Fruit fly (Drosophila melanogaster) whole organism, embryonic: ENCODE data around the gene CG12347.

ENCODE experiments used
- Aef1 ChIP-seq: fragments of 200-800 bp; sonication (Bioruptor generic); IDR thresholded peaks from 3 replicates; pipeline ENCODE4 v1.3.6; 2022; ENCODE audit warnings: missing biosample characterization, missing genetic modification characterization
- C15 ChIP-seq: fragments of 200-800 bp; sonication (Bioruptor generic); IDR thresholded peaks from 3 replicates; pipeline ENCODE4 v1.3.6; 2022; ENCODE audit warnings: missing biosample characterization, missing genetic modification characterization
- CG10366 ChIP-seq: fragments of 200-800 bp; sonication (Bioruptor generic); IDR thresholded peaks from 2 replicates; pipeline ENCODE4 v1.3.6; 2022; ENCODE audit warnings: missing biosample characterization, missing genetic modification characterization
- CG10565 ChIP-seq: fragments of 200-800 bp; sonication (Bioruptor generic); optimal IDR thresholded peaks from 3 replicates; lab custom pipeline; 2016; ENCODE audit warnings: missing biosample characterization, mild to moderate bottlenecking, missing genetic modification characterization
- CG10959 ChIP-seq: fragments of 200-800 bp; sonication (Bioruptor generic); IDR thresholded peaks from 2 replicates; pipeline ENCODE4 v1.3.6; 2022; ENCODE audit warnings: missing biosample characterization, missing genetic modification characterization
- CG11247 ChIP-seq: fragments of 200-800 bp; sonication (Bioruptor generic); IDR thresholded peaks from 2 replicates; pipeline ENCODE4 v1.3.6; 2022; ENCODE audit warnings: missing biosample characterization, missing genetic modification characterization
- CG12104 ChIP-seq: fragments of 200-800 bp; sonication (Bioruptor generic); optimal IDR thresholded peaks from 3 replicates; lab custom pipeline; 2016; ENCODE audit warnings: missing biosample characterization, missing genetic modification characterization
- CG12155 ChIP-seq: fragments of 200-800 bp; sonication (Bioruptor generic); optimal IDR thresholded peaks from 3 replicates; lab custom pipeline; 2016; ENCODE audit warnings: missing biosample characterization, missing genetic modification characterization
- CG12219 ChIP-seq: fragments of 200-800 bp; sonication (Bioruptor generic); optimal IDR thresholded peaks from 3 replicates; lab custom pipeline; 2018; ENCODE audit warnings: missing biosample characterization, mild to moderate bottlenecking, missing genetic modification characterization
- CG12942 ChIP-seq: fragments of 200-800 bp; sonication (Bioruptor generic); optimal IDR thresholded peaks from 3 replicates; lab custom pipeline; 2016; ENCODE audit warnings: missing biosample characterization, missing genetic modification characterization
- CG13296 ChIP-seq: fragments of 200-800 bp; sonication (Bioruptor generic); optimal IDR thresholded peaks from 3 replicates; lab custom pipeline; 2018; ENCODE audit warnings: missing biosample characterization, mild to moderate bottlenecking, missing genetic modification characterization
- CG16779 ChIP-seq: fragments of 200-800 bp; sonication (Bioruptor generic); IDR thresholded peaks from 2 replicates; pipeline ENCODE4 v1.3.6; 2022; ENCODE audit warnings: missing biosample characterization, missing genetic modification characterization
- CG17359 ChIP-seq: fragments of 200-800 bp; sonication (Bioruptor generic); optimal IDR thresholded peaks from 3 replicates; lab custom pipeline; 2018; ENCODE audit warnings: missing biosample characterization, mild to moderate bottlenecking, missing genetic modification characterization, moderate library complexity
- CG1832 ChIP-seq: fragments of 200-800 bp; sonication (Bioruptor generic); optimal IDR thresholded peaks from 2 replicates; lab custom pipeline; 2017; ENCODE audit warnings: missing biosample characterization, mild to moderate bottlenecking, missing genetic modification characterization, inconsistent platforms
- CG2116 ChIP-seq: fragments of 200-800 bp; sonication (Bioruptor generic); optimal IDR thresholded peaks from 3 replicates; lab custom pipeline; 2018; ENCODE audit warnings: missing biosample characterization, mild to moderate bottlenecking, missing genetic modification characterization
- CG2678 ChIP-seq: fragments of 200-800 bp; sonication (Bioruptor generic); optimal IDR thresholded peaks from 3 replicates; lab custom pipeline; 2019; ENCODE audit warnings: missing biosample characterization, mild to moderate bottlenecking, missing genetic modification characterization, moderate library complexity
- CG3163 ChIP-seq: fragments of 200-800 bp; sonication (Bioruptor generic); optimal IDR thresholded peaks from 3 replicates; lab custom pipeline; 2016; ENCODE audit warnings: missing biosample characterization, missing genetic modification characterization
- CG34224 ChIP-seq: fragments of 200-800 bp; sonication (Bioruptor generic); IDR thresholded peaks from 3 replicates; pipeline ENCODE4 v1.3.6; 2022; ENCODE audit warnings: missing biosample characterization, missing genetic modification characterization; ENCODE audit not compliant: partially characterized antibody
- CG34422 ChIP-seq: fragments of 200-800 bp; sonication (Bioruptor generic); IDR thresholded peaks from 3 replicates; pipeline ENCODE4 v1.3.6; 2022; ENCODE audit warnings: missing biosample characterization, missing genetic modification characterization
- CG3847 ChIP-seq: fragments of 200-800 bp; sonication (Bioruptor generic); IDR thresholded peaks from 2 replicates; pipeline ENCODE4 v1.3.6; 2022; ENCODE audit warnings: missing biosample characterization, missing genetic modification characterization
- CG3995 ChIP-seq: fragments of 200-800 bp; sonication (Bioruptor generic); optimal IDR thresholded peaks from 3 replicates; lab custom pipeline; 2016; ENCODE audit warnings: missing biosample characterization, missing genetic modification characterization
- CG5953 ChIP-seq: fragments of 200-800 bp; sonication (Bioruptor generic); IDR thresholded peaks from 2 replicates; pipeline ENCODE4 v1.3.6; 2022; ENCODE audit warnings: missing biosample characterization, missing genetic modification characterization
- CG7372 ChIP-seq: fragments of 200-800 bp; sonication (Bioruptor generic); IDR thresholded peaks from 2 replicates; pipeline ENCODE4 v1.3.6; 2022; ENCODE audit warnings: missing biosample characterization, missing genetic modification characterization
- CG8765 ChIP-seq: fragments of 200-800 bp; sonication (Bioruptor generic); IDR thresholded peaks from 2 replicates; pipeline ENCODE4 v1.3.6; 2022; ENCODE audit warnings: missing biosample characterization, missing genetic modification characterization
- CG8944 ChIP-seq: fragments of 200-800 bp; sonication (Bioruptor generic); optimal IDR thresholded peaks from 3 replicates; lab custom pipeline; 2016; ENCODE audit warnings: missing biosample characterization, missing genetic modification characterization
- CrebB ChIP-seq: fragments of 200-800 bp; sonication (Bioruptor generic); optimal IDR thresholded peaks from 3 replicates; lab custom pipeline; 2018; ENCODE audit warnings: missing biosample characterization, mild to moderate bottlenecking, missing genetic modification characterization
- E2f1 ChIP-seq: fragments of 200-800 bp; sonication (Bioruptor generic); IDR thresholded peaks from 2 replicates; pipeline ENCODE4 v1.3.6; 2022; ENCODE audit warnings: missing biosample characterization, missing genetic modification characterization
- Hey ChIP-seq: fragments of 200-800 bp; sonication (Bioruptor generic); optimal IDR thresholded peaks from 3 replicates; lab custom pipeline; 2018; ENCODE audit warnings: missing biosample characterization, mild to moderate bottlenecking, missing genetic modification characterization
- MBD-R2 ChIP-seq: fragments of 200-800 bp; sonication (Bioruptor generic); IDR thresholded peaks from 2 replicates; pipeline ENCODE4 v1.3.6; 2022; ENCODE audit warnings: missing biosample characterization, missing genetic modification characterization
- Max ChIP-seq: fragments of 200-800 bp; sonication (Bioruptor generic); optimal IDR thresholded peaks from 2 replicates; lab custom pipeline; 2016; ENCODE audit warnings: missing biosample characterization, mild to moderate bottlenecking, missing genetic modification characterization
- Myb ChIP-seq: fragments of 200-800 bp; sonication (Bioruptor generic); optimal IDR thresholded peaks from 2 replicates; lab custom pipeline; 2016; ENCODE audit warnings: missing biosample characterization, missing genetic modification characterization
- NK7.1 ChIP-seq: fragments of 200-800 bp; sonication (Bioruptor generic); optimal IDR thresholded peaks from 3 replicates; lab custom pipeline; 2016; ENCODE audit warnings: missing biosample characterization, missing genetic modification characterization
- Ravus ChIP-seq: fragments of 200-800 bp; sonication (Bioruptor generic); IDR thresholded peaks from 2 replicates; pipeline ENCODE4 v1.3.6; 2022; ENCODE audit warnings: missing biosample characterization, missing genetic modification characterization
- Sry-β ChIP-seq: fragments of 200-800 bp; sonication (Bioruptor generic); optimal IDR thresholded peaks from 2 replicates; lab custom pipeline; 2018; ENCODE audit warnings: missing biosample characterization, mild to moderate bottlenecking, missing genetic modification characterization, moderate library complexity
- bbx ChIP-seq: fragments of 200-800 bp; sonication (Bioruptor generic); IDR thresholded peaks from 2 replicates; pipeline ENCODE4 v1.3.6; 2022; ENCODE audit warnings: missing biosample characterization, missing genetic modification characterization; ENCODE audit not compliant: partially characterized antibody
- btn ChIP-seq: fragments of 200-800 bp; sonication (Bioruptor generic); optimal IDR thresholded peaks from 2 replicates; lab custom pipeline; 2016; ENCODE audit warnings: missing biosample characterization, missing genetic modification characterization
- ci ChIP-seq: fragments of 200-800 bp; sonication (Bioruptor generic); IDR thresholded peaks from 3 replicates; pipeline ENCODE4 v1.3.6; 2022; ENCODE audit warnings: missing biosample characterization, missing genetic modification characterization
- corto ChIP-seq: fragments of 200-800 bp; sonication (Bioruptor generic); optimal IDR thresholded peaks from 2 replicates; lab custom pipeline; 2016; ENCODE audit warnings: missing biosample characterization, mild to moderate bottlenecking, missing genetic modification characterization, moderate library complexity
- eyg ChIP-seq: fragments of 200-800 bp; sonication (Bioruptor generic); optimal IDR thresholded peaks from 3 replicates; lab custom pipeline; 2016; ENCODE audit warnings: missing biosample characterization, missing genetic modification characterization
- grn ChIP-seq: fragments of 200-800 bp; sonication (Bioruptor generic); optimal IDR thresholded peaks from 3 replicates; lab custom pipeline; 2017; ENCODE audit warnings: missing biosample characterization, missing genetic modification characterization
- hth ChIP-seq: fragments of >200 bp; optimal IDR thresholded peaks from 2 replicates; lab custom pipeline; 2017; ENCODE audit warnings: inconsistent platforms
- ind ChIP-seq: fragments of 200-800 bp; sonication (Bioruptor generic); optimal IDR thresholded peaks from 3 replicates; lab custom pipeline; 2016; ENCODE audit warnings: missing biosample characterization, missing genetic modification characterization
- lilli ChIP-seq: fragments of 200-800 bp; sonication (Bioruptor generic); optimal IDR thresholded peaks from 3 replicates; lab custom pipeline; 2016; ENCODE audit warnings: missing biosample characterization, missing genetic modification characterization
- otp ChIP-seq: fragments of 200-800 bp; sonication (Bioruptor generic); IDR thresholded peaks from 3 replicates; pipeline ENCODE4, ENCODE4 v1.3.6; 2022; ENCODE audit warnings: missing biosample characterization, missing genetic modification characterization
- psq ChIP-seq: fragments of 200-800 bp; sonication (Bioruptor generic); optimal IDR thresholded peaks from 2 replicates; lab custom pipeline; 2017; ENCODE audit warnings: missing biosample characterization, missing genetic modification characterization
- ranshi ChIP-seq: fragments of 200-800 bp; sonication (Bioruptor generic); IDR thresholded peaks from 2 replicates; pipeline ENCODE4 v1.3.6; 2022; ENCODE audit warnings: missing biosample characterization, missing genetic modification characterization
- row ChIP-seq: fragments of 200-800 bp; sonication (Bioruptor generic); IDR thresholded peaks from 3 replicates; pipeline ENCODE4 v1.3.6; 2022; ENCODE audit warnings: missing biosample characterization, missing genetic modification characterization
- slbo ChIP-seq: fragments of 200-800 bp; sonication (Bioruptor generic); IDR thresholded peaks from 2 replicates; pipeline ENCODE4 v1.3.6; 2022; ENCODE audit warnings: missing biosample characterization, missing genetic modification characterization
- sr ChIP-seq: fragments of 200-800 bp; sonication (Bioruptor generic); IDR thresholded peaks from 3 replicates; pipeline ENCODE4 v1.3.6; 2022; ENCODE audit warnings: missing biosample characterization, missing genetic modification characterization
- ssp ChIP-seq: fragments of 200-800 bp; sonication (Bioruptor generic); IDR thresholded peaks from 2 replicates; pipeline ENCODE4 v1.3.6; 2022; ENCODE audit warnings: missing biosample characterization, missing genetic modification characterization
- stwl ChIP-seq: fragments of 200-800 bp; sonication (Bioruptor generic); optimal IDR thresholded peaks from 3 replicates; lab custom pipeline; 2018; ENCODE audit warnings: missing biosample characterization, mild to moderate bottlenecking, missing genetic modification characterization, moderate library complexity
- tio ChIP-seq: fragments of 200-800 bp; sonication (Bioruptor generic); optimal IDR thresholded peaks from 2 replicates; lab custom pipeline; 2017; ENCODE audit warnings: missing biosample characterization, missing genetic modification characterization, inconsistent platforms
- zfh2 ChIP-seq: fragments of 200-800 bp; sonication (Bioruptor generic); optimal IDR thresholded peaks from 2 replicates; lab custom pipeline; 2016; ENCODE audit warnings: missing biosample characterization, missing genetic modification characterization

Gene CG12347

dm6 chr3R:17955737-17956136 lies 49.5 kb downstream of the CG12347 start (continued):
- TF ChIP-seq CG13296 (peak; percentile 3), psq (GFP tag; lab: Kevin White, UChicago) (no peak), CG12942 (no peak), CG8944 (GFP tag; lab: Kevin White, UChicago) (no peak), C15 (no peak), tio (GFP tag; lab: Kevin White, UChicago) (no peak), eyg (GFP tag; lab: Kevin White, UChicago) (no peak), CG16779 (no peak), bbx (no peak), otp (GFP tag; lab: Robert Waterston, UW) (no peak), ci (0 out of 3 replicates have a peak, but pooled peaks have one; percentile 21), CG3995 (no peak), CG12155 (no peak), CG17359 (tag; lab: Kevin White, UChicago) (peak; percentile 54), ranshi (GFP tag; lab: Robert Waterston, UW) (0 out of 2 replicates have a peak, but pooled peaks have one; percentile 20), hth (lab: Kevin White, UChicago) (no peak), CG10366 (GFP tag; lab: Robert Waterston, UW) (peak; percentile 13; the same call in 1 of the 2 replicates), CG34422 (GFP tag; lab: Robert Waterston, UW) (no peak), CG2116 (GFP tag; lab: Kevin White, UChicago) (no peak), grn (GFP tag; lab: Kevin White, UChicago) (no peak), CG5953 (GFP tag; lab: Robert Waterston, UW) (no peak), CG34224 (GFP tag; lab: Robert Waterston, UW) (no peak), CG2678 (peak; percentile 67), Aef1 (GFP tag; lab: Robert Waterston, UW) (no peak), NK7.1 (GFP tag; lab: Kevin White, UChicago) (no peak), CG12219 (GFP tag; lab: Kevin White, UChicago) (peak; percentile 13), CG8765 (GFP tag; lab: Robert Waterston, UW) (no peak), sr (GFP tag; lab: Robert Waterston, UW) (no peak), Myb (GFP tag; lab: Kevin White, UChicago) (no peak), stwl (no peak), CrebB (tag; lab: Kevin White, UChicago) (no peak), btn (GFP tag; lab: Kevin White, UChicago) (no peak), CG3847 (GFP tag; lab: Robert Waterston, UW) (peak; percentile 14; the same call in 1 of the 2 replicates), CG3163 (GFP tag; lab: Kevin White, UChicago) (no peak), Sry-β (no peak), CG10959 (GFP tag; lab: Robert Waterston, UW) (no peak), CG12104 (GFP tag; lab: Kevin White, UChicago) (no peak), lilli (GFP tag; lab: Kevin White, UChicago) (peak; percentile 9), CG1832 (no peak), zfh2 (GFP tag; lab: Kevin White, UChicago) (no peak), MBD-R2 (peak; percentile 20; the same call in 1 of the 2 replicates), row (GFP tag; lab: Robert Waterston, UW) (peak; percentile 69), CG7372 (GFP tag; lab: Robert Waterston, UW) (no peak), CG11247 (GFP tag; lab: Robert Waterston, UW) (no peak), Hey (no peak), ind (GFP tag; lab: Kevin White, UChicago) (no peak), CG10565 (GFP tag; lab: Kevin White, UChicago) (no peak), Max (GFP tag; lab: Kevin White, UChicago) (no peak), corto (no peak), slbo (GFP tag; lab: Robert Waterston, UW) (peak; percentile 49), Ravus (no peak), E2f1 (GFP tag; lab: Robert Waterston, UW) (no peak), ssp (GFP tag; lab: Robert Waterston, UW) (peak; percentile 41)
